Fruit fly (Drosophila melanogaster) whole organism, adult: Measurements from ENCODE around the gene CG6441.

Experiments
- CG12768 ChIP-seq: fragments of 200-800 bp; sonication (Bioruptor generic); optimal IDR thresholded peaks from 2 replicates; lab custom pipeline; 2017; ENCODE audit warnings: missing biosample characterization, missing genetic modification characterization, mild to moderate bottlenecking, moderate library complexity, missing genetic modification reagents
- CG14711 ChIP-seq: fragments of 200-800 bp; sonication (Bioruptor generic); optimal IDR thresholded peaks from 2 replicates; lab custom pipeline; 2018; ENCODE audit warnings: missing biosample characterization, mild to moderate bottlenecking, missing genetic modification characterization, moderate library complexity
- CG1620 ChIP-seq: fragments of 200-800 bp; sonication (Bioruptor generic); optimal IDR thresholded peaks from 2 replicates; lab custom pipeline; 2016; ENCODE audit warnings: missing biosample characterization, missing genetic modification characterization
- CG33017 ChIP-seq: fragments of 200-800 bp; sonication (Bioruptor generic); optimal IDR thresholded peaks from 2 replicates; lab custom pipeline; 2018; ENCODE audit warnings: missing biosample characterization, mild to moderate bottlenecking, missing genetic modification characterization, moderate library complexity
- CG7101 ChIP-seq: fragments of 200-800 bp; sonication (Bioruptor generic); optimal IDR thresholded peaks from 2 replicates; lab custom pipeline; 2018; ENCODE audit warnings: missing biosample characterization, mild to moderate bottlenecking, missing genetic modification characterization, moderate library complexity
- Clk ChIP-seq: fragments of 200-800 bp; sonication (Bioruptor generic); optimal IDR thresholded peaks from 2 replicates; lab custom pipeline; 2017; ENCODE audit warnings: missing biosample characterization, missing genetic modification characterization
- Crg-1 ChIP-seq: fragments of 200-800 bp; sonication (Bioruptor generic); optimal IDR thresholded peaks from 2 replicates; lab custom pipeline; 2016; ENCODE audit warnings: missing biosample characterization, missing genetic modification characterization
- Mnt ChIP-seq: fragments of 200-800 bp; sonication (Bioruptor generic); optimal IDR thresholded peaks from 2 replicates; lab custom pipeline; 2016; ENCODE audit warnings: missing biosample characterization, mild to moderate bottlenecking, missing genetic modification characterization
- bab1 ChIP-seq: fragments of 200-800 bp; sonication (Bioruptor generic); optimal IDR thresholded peaks from 3 replicates; lab custom pipeline; 2019; ENCODE audit warnings: missing biosample characterization, mild to moderate bottlenecking, missing genetic modification characterization, moderate library complexity
- cic ChIP-seq: fragments of 200-800 bp; sonication (Bioruptor generic); optimal IDR thresholded peaks from 2 replicates; lab custom pipeline; 2017; ENCODE audit warnings: missing biosample characterization, mild to moderate bottlenecking, missing genetic modification characterization, moderate library complexity
- cnc ChIP-seq, 2 experiments: fragments of >200 bp; optimal IDR thresholded peaks; 2 replicates each; lab custom pipeline; 2017
- kay ChIP-seq: fragments of 200-800 bp; sonication (Bioruptor generic); peaks from one replicate; lab custom pipeline; 2016; ENCODE audit warnings: missing biosample characterization, missing genetic modification characterization, borderline replicate concordance
- tj ChIP-seq: fragments of 200-800 bp; sonication (Bioruptor generic); optimal IDR thresholded peaks from 3 replicates; lab custom pipeline; 2017; ENCODE audit warnings: missing biosample characterization, mild to moderate bottlenecking, missing genetic modification characterization, moderate library complexity
- toe ChIP-seq: fragments of 200-800 bp; sonication (Bioruptor generic); optimal IDR thresholded peaks from 2 replicates; lab custom pipeline; 2016; ENCODE audit warnings: missing biosample characterization, missing genetic modification characterization

- TF ChIP-seq Mnt (GFP tag; lab: Kevin White, UChicago) = no peak
- TF ChIP-seq CG33017 (tag; lab: Kevin White, UChicago) = no peak
- TF ChIP-seq cnc (optimal IDR thresholded peaks at IDR 0.05; lab: Kevin White, UChicago) = no peak
- no peak for TF ChIP-seq Crg-1
- TF ChIP-seq bab1 = no peak
- no peak for TF ChIP-seq kay (GFP tag; lab: Kevin White, UChicago)
- no peak for TF ChIP-seq toe (GFP tag; lab: Kevin White, UChicago)
- TF ChIP-seq CG7101 = no peak
- no peak for TF ChIP-seq cic
- TF ChIP-seq CG12768 (GFP tag; lab: Kevin White, UChicago) = no peak
- TF ChIP-seq tj = no peak
- no peak for TF ChIP-seq CG14711
- no peak for TF ChIP-seq CG1620 (GFP tag; lab: Kevin White, UChicago)
- TF ChIP-seq Clk (GFP tag; lab: Kevin White, UChicago) = no peak
Measured at dm6 chr2L:7515396-7515795, 40.9 kb downstream of the CG6441 start.
